Fruit fly (Drosophila melanogaster): ENCODE results near the gene CG34267.

DNA sequence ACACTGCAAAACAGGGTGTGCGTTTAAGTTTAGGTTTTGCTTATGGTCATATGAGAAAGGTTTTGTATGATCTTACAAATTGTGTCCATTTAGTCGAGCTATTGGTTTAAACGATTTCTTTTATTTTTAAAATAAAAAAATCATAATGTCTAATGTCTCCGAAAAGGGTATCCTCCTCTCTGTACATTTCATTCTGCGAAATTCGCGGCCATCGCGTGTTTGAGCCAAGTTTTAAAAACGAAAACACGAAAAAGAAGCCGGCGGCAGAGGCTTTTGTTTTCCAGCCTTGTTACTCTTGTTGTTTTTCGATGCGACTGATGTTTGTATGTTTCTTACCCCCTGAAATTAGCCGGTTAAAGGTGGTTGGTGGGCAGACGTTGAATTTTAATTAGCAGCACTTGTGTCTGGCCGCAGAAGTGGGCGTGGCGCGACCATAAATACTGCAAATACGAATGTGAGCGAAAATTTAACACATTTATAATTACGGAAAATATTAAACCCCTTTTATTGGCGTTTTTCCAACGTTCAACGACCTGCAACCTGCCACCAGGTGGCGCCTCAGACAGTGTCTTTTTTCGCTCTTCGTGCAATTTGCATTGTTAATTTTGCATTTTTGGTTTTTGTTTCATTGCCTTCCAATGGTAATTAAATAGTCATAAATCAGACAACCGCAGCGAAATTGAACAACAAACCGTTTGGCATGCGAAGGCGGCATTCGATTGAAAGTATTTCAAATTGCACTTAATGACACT is 20.4 kb upstream of the CG34267 start:
- no peak for TF ChIP-seq CG14711 (tag; optimal IDR thresholded peaks at IDR 0.05)
- no peak for TF ChIP-seq CG5204 (GFP tag; optimal IDR thresholded peaks at IDR 0.05)
- no peak for TF ChIP-seq pad (GFP tag; optimal IDR thresholded peaks at IDR 0.05)
- no peak for TF ChIP-seq CG11617 (GFP tag; optimal IDR thresholded peaks at IDR 0.05)
- no peak for TF ChIP-seq Mnt (GFP tag; optimal IDR thresholded peaks at IDR 0.05)
- TF ChIP-seq bab1 (GFP tag; optimal IDR thresholded peaks at IDR 0.05) = no peak
- no peak for TF ChIP-seq cic (GFP tag; optimal IDR thresholded peaks at IDR 0.05)
- TF ChIP-seq CG1620 (GFP tag; optimal IDR thresholded peaks at IDR 0.05) = no peak
- TF ChIP-seq CG7101 (tag; optimal IDR thresholded peaks at IDR 0.05) = no peak
- no peak for TF ChIP-seq Crg-1 (GFP tag; optimal IDR thresholded peaks at IDR 0.05)
- TF ChIP-seq CG7045 (GFP tag; optimal IDR thresholded peaks at IDR 0.05) = no peak
- TF ChIP-seq Clk (GFP tag; optimal IDR thresholded peaks at IDR 0.05) = no peak

Measured in whole organism, adult.